Fruit fly (Drosophila melanogaster): Measurements from ENCODE around the gene D19B.

Gene D19B

dm6 chr3L:6181776-6182175, 2.9 kb downstream of the D19B start, which contains the start of gene CG10274 (continued):
- TF ChIP-seq ERR (GFP tag; optimal IDR thresholded peaks at IDR 0.05) (no peak), Atf6 (GFP tag; IDR thresholded peaks at IDR 0.05) (peak; percentile 66), zf30C (GFP tag; optimal IDR thresholded peaks at IDR 0.05) (no peak), Tbp (GFP tag; optimal IDR thresholded peaks at IDR 0.05) (peak; percentile 56), Sox102F (GFP tag; optimal IDR thresholded peaks at IDR 0.05) (no peak), CG2875 (GFP tag; optimal IDR thresholded peaks at IDR 0.05) (no peak), sens-2 (GFP tag; IDR thresholded peaks at IDR 0.05) (no peak), Pdp1 (GFP tag; optimal IDR thresholded peaks at IDR 0.05) (peak in 1 of 2 experiments; percentile 67), bsh (GFP tag; optimal IDR thresholded peaks at IDR 0.05) (peak in 1 of 2 experiments; percentile 68), org-1 (GFP tag; optimal IDR thresholded peaks at IDR 0.05) (peak; percentile 24), CG1233 (GFP tag; optimal IDR thresholded peaks at IDR 0.05) (peak; percentile 65), ranshi (GFP tag; IDR thresholded peaks at IDR 0.05) (peak; percentile 61; the same call in 1 of the 2 replicates), ttk (GFP tag; IDR thresholded peaks at IDR 0.05) (peak; percentile 19; the same call in 1 of the 2 replicates), wdn (GFP tag; IDR thresholded peaks at IDR 0.05) (peak; percentile 40; the same call in 1 of the 2 replicates), CG31365 (tag; optimal IDR thresholded peaks at IDR 0.05) (no peak), gem (tag; optimal IDR thresholded peaks at IDR 0.05) (peak; percentile 86), vfl (GFP tag; optimal IDR thresholded peaks at IDR 0.05) (no peak), CG6854 (GFP tag; optimal IDR thresholded peaks at IDR 0.05) (no peak), CG17568 (GFP tag; optimal IDR thresholded peaks at IDR 0.05) (no peak), Max (GFP tag; optimal IDR thresholded peaks at IDR 0.05) (peak; percentile 74), hb (GFP tag; IDR thresholded peaks at IDR 0.05; ENCODE audit: partially characterized antibody) (no peak), CG1647 (GFP tag; optimal IDR thresholded peaks at IDR 0.05) (peak; percentile 67), trh (GFP tag; optimal IDR thresholded peaks at IDR 0.05) (peak; percentile 36), mld (GFP tag; IDR thresholded peaks at IDR 0.05; ENCODE audit: partially characterized antibody) (no peak), CG34422 (GFP tag; IDR thresholded peaks at IDR 0.05) (peak; percentile 77; the same call in 2 of the 3 replicates), row (GFP tag; IDR thresholded peaks at IDR 0.05) (peak; percentile 97), tin (GFP tag; optimal IDR thresholded peaks at IDR 0.05) (peak; percentile 79), CG9609 (GFP tag; optimal IDR thresholded peaks at IDR 0.05) (peak; percentile 67), CG6175 (GFP tag; IDR thresholded peaks at IDR 0.05) (no peak), az2 (GFP tag; optimal IDR thresholded peaks at IDR 0.05) (peak; percentile 79), emc (GFP tag; optimal IDR thresholded peaks at IDR 0.05) (peak; percentile 47), her (GFP tag; optimal IDR thresholded peaks at IDR 0.05) (peak; percentile 13), Bdp1 (GFP tag; optimal IDR thresholded peaks at IDR 0.05) (peak; percentile 69), phol (tag; optimal IDR thresholded peaks at IDR 0.05) (peak; percentile 86), ham (GFP tag; IDR thresholded peaks at IDR 0.05) (no peak), CG13775 (GFP tag; optimal IDR thresholded peaks at IDR 0.05) (peak; percentile 83), tgo (GFP tag; IDR thresholded peaks at IDR 0.05) (peak; percentile 77), Lhr (GFP tag; optimal IDR thresholded peaks at IDR 0.05) (peak; percentile 55), Nf-YB (GFP tag; optimal IDR thresholded peaks at IDR 0.05) (peak; percentile 46), dm (GFP tag; optimal IDR thresholded peaks at IDR 0.05) (peak; percentile 30), Dp (GFP tag; optimal IDR thresholded peaks at IDR 0.05) (peak; percentile 75), CG2116 (GFP tag; optimal IDR thresholded peaks at IDR 0.05) (peak; percentile 77), Sin3A (optimal IDR thresholded peaks at IDR 0.05) (peak; percentile 75), CG8290 (GFP tag; optimal IDR thresholded peaks at IDR 0.05) (no peak), CG8290 (tag; optimal IDR thresholded peaks at IDR 0.05) (no peak), btn (GFP tag; optimal IDR thresholded peaks at IDR 0.05) (no peak), prd (optimal IDR thresholded peaks at IDR 0.05) (no peak), prd (GFP tag; IDR thresholded peaks at IDR 0.05) (peak; percentile 82), CG3726 (GFP tag; IDR thresholded peaks at IDR 0.05) (no peak), CG17385 (GFP tag; optimal IDR thresholded peaks at IDR 0.05) (no peak), lbe (GFP tag; optimal IDR thresholded peaks at IDR 0.05) (no peak), CG12942 (GFP tag; optimal IDR thresholded peaks at IDR 0.05) (peak; percentile 72)

Measured in whole organism, embryonic.